Worm (Caenorhabditis elegans) whole organism, L1 larva: Measurements from ENCODE around the gene lido-10.

Experiments used
- alr-1 ChIP-seq: fragments of 200-800 bp; sonication (Bioruptor generic); optimal IDR thresholded peaks from 2 replicates; lab custom pipeline; 2018; ENCODE audit warnings: borderline replicate concordance, mild to moderate bottlenecking, missing genetic modification characterization, missing compliant biosample characterization
- elt-3 ChIP-seq, 6 experiments: fragments of 150-350 bp in 1 of 6; sonication (generic microtip); optimal IDR thresholded peaks; 2 replicates each; lab custom pipeline; 2017 to 2018; ENCODE audit warnings: missing biosample characterization in 6 of 6, missing genetic modification characterization in 6 of 6, inconsistent platforms in 1 of 6
- mab-9 ChIP-seq: fragments of 200-800 bp; sonication (Bioruptor generic); IDR thresholded peaks from 2 replicates; pipeline ENCODE4 v1.3.6; 2022; ENCODE audit warnings: missing genetic modification reagents, missing genetic modification characterization, missing compliant biosample characterization
- swsn-7 ChIP-seq: sonication (generic microtip); optimal IDR thresholded peaks from 2 replicates; lab custom pipeline; 2016; ENCODE audit warnings: missing genetic modification characterization, missing compliant biosample characterization
- tlp-1 ChIP-seq: fragments of 150-350 bp; optimal IDR thresholded peaks from 2 replicates; lab custom pipeline; 2014; ENCODE audit warnings: missing biosample characterization, missing genetic modification characterization

DNA sequence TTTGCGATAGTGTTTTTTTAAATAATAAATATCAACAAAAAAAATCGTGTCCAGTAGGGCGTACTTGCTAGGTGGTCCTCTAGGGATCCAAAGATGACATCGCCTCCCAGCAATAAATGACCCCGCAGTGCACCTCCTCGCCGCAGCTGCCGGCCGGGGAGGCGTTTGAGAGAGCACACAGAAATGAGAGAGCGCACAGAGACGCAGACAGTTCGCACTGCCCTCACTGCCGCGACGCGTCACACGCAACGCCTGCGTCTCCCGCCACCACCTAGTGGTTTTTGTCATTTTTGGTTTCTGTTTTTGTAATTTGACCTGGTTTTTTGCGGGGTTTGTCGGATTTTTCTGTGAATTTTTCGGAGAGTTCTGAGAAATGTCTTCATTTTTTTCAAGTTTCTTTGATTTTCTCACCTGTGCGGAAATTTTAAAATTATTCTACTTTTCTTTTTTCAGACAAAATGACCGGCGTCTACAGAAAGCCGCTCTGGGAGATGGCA lies 14.4 kb upstream of the lido-10 start, which contains the start of gene lido-7:
- TF ChIP-seq tlp-1 (tag; lab: Kevin White, UChicago), result no peak
- no peak for TF ChIP-seq alr-1 (tag; lab: Kevin White, UChicago)
- TF ChIP-seq swsn-7, result peak; percentile 59
- TF ChIP-seq elt-3 (tag; optimal IDR thresholded peaks at IDR 0.05; lab: Kevin White, UChicago), result no peak
- no peak for TF ChIP-seq mab-9
